Worm (Caenorhabditis elegans) whole organism, L3 larva: Measurements from ENCODE around the gene C16C8.18.

Experiments used
- R02D3.7 ChIP-seq: fragments of 150-350 bp; optimal IDR thresholded peaks from 2 replicates; lab custom pipeline; 2014; ENCODE audit warnings: missing biosample characterization, missing genetic modification characterization
- ZK546.5 ChIP-seq: sonication (generic microtip); optimal IDR thresholded peaks from 2 replicates; lab custom pipeline; 2017; ENCODE audit warnings: missing biosample characterization, missing genetic modification characterization
- aly-2 ChIP-seq: fragments of 150-350 bp; optimal IDR thresholded peaks from 2 replicates; lab custom pipeline; 2014; ENCODE audit warnings: missing biosample characterization, missing genetic modification characterization
- ceh-16 ChIP-seq: sonication (generic microtip); optimal IDR thresholded peaks from 2 replicates; lab custom pipeline; 2017; ENCODE audit warnings: missing biosample characterization, missing genetic modification characterization
- ceh-28 ChIP-seq: fragments of 150-350 bp; optimal IDR thresholded peaks from 2 replicates; lab custom pipeline; 2014; ENCODE audit warnings: missing biosample characterization, missing genetic modification reagents, missing genetic modification characterization
- ceh-9 ChIP-seq: sonication (generic microtip); optimal IDR thresholded peaks from 2 replicates; lab custom pipeline; 2018; ENCODE audit warnings: missing biosample characterization, missing genetic modification characterization
- daf-12 ChIP-seq: fragments of 150-350 bp; optimal IDR thresholded peaks from 2 replicates; lab custom pipeline; 2014; ENCODE audit warnings: missing biosample characterization, missing genetic modification reagents, missing genetic modification characterization
- egl-5 ChIP-seq: fragments of 150-350 bp; optimal IDR thresholded peaks from 2 replicates; lab custom pipeline; 2017; ENCODE audit warnings: missing biosample characterization, missing genetic modification reagents, missing genetic modification characterization, inconsistent platforms
- elt-1 ChIP-seq: fragments of 150-350 bp; optimal IDR thresholded peaks from 2 replicates; lab custom pipeline; 2014; ENCODE audit warnings: missing biosample characterization, missing genetic modification characterization
- elt-2 ChIP-seq: sonication (generic microtip); optimal IDR thresholded peaks from 2 replicates; lab custom pipeline; 2016; ENCODE audit warnings: missing genetic modification reagents, mild to moderate bottlenecking, missing genetic modification characterization, missing compliant biosample characterization
- elt-3 ChIP-seq, 3 experiments: fragments of 150-350 bp in 1 of 3; sonication (generic microtip) in 2 of 3; optimal IDR thresholded peaks; 2 replicates in 2 of 3; 4 replicates in 1 of 3; lab custom pipeline; 2014 to 2017; ENCODE audit warnings: missing biosample characterization in 3 of 3, missing genetic modification characterization in 3 of 3
- fkh-10 ChIP-seq: sonication (generic microtip); optimal IDR thresholded peaks from 2 replicates; lab custom pipeline; 2017; ENCODE audit warnings: missing biosample characterization, missing genetic modification reagents, missing genetic modification characterization
- fos-1 ChIP-seq: fragments of 150-350 bp; optimal IDR thresholded peaks from 2 replicates; lab custom pipeline; 2014; ENCODE audit warnings: missing biosample characterization, missing genetic modification characterization
- hmg-11 ChIP-seq: sonication (generic microtip); optimal IDR thresholded peaks from 2 replicates; lab custom pipeline; 2016; ENCODE audit warnings: missing genetic modification characterization, missing compliant biosample characterization
- jun-1 ChIP-seq: fragments of 150-350 bp; optimal IDR thresholded peaks from 2 replicates; lab custom pipeline; 2014; ENCODE audit warnings: missing biosample characterization, missing genetic modification reagents, missing genetic modification characterization
- lin-15B ChIP-seq: fragments of 150-350 bp; optimal IDR thresholded peaks from 2 replicates; lab custom pipeline; 2014; ENCODE audit warnings: missing biosample characterization, missing genetic modification characterization
- lsy-12 ChIP-seq: sonication (generic microtip); optimal IDR thresholded peaks from 2 replicates; lab custom pipeline; 2016; ENCODE audit warnings: mild to moderate bottlenecking, missing genetic modification characterization, missing compliant biosample characterization
- mdl-1 ChIP-seq: fragments of 150-350 bp; optimal IDR thresholded peaks from 2 replicates; lab custom pipeline; 2014; ENCODE audit warnings: missing biosample characterization, missing genetic modification characterization
- mml-1 ChIP-seq: fragments of 150-350 bp; sonication (generic microtip); optimal IDR thresholded peaks from 3 replicates; lab custom pipeline; 2014; ENCODE audit warnings: missing biosample characterization, missing genetic modification characterization
- nfya-1 ChIP-seq: sonication (generic microtip); optimal IDR thresholded peaks from 2 replicates; lab custom pipeline; 2017; ENCODE audit warnings: missing genetic modification characterization, mild to moderate bottlenecking, missing compliant biosample characterization, antibody characterized with exemption, moderate library complexity; ENCODE audit not compliant: insufficient read depth
- nhr-25 ChIP-seq: sonication (generic microtip); optimal IDR thresholded peaks from 2 replicates; lab custom pipeline; 2017; ENCODE audit warnings: missing biosample characterization, missing genetic modification characterization
- nhr-28 ChIP-seq: fragments of 150-350 bp; optimal IDR thresholded peaks from 2 replicates; lab custom pipeline; 2014; ENCODE audit warnings: missing biosample characterization, missing genetic modification characterization
- nhr-43 ChIP-seq: sonication (generic microtip); optimal IDR thresholded peaks from 2 replicates; lab custom pipeline; 2016; ENCODE audit warnings: mild to moderate bottlenecking, missing genetic modification characterization, missing compliant biosample characterization; ENCODE audit not compliant: poor library complexity, severe bottlenecking
- nhr-67 ChIP-seq: fragments of 150-350 bp; optimal IDR thresholded peaks from 2 replicates; lab custom pipeline; 2014; ENCODE audit warnings: missing biosample characterization, missing genetic modification characterization
- nhr-76 ChIP-seq: fragments of 150-350 bp; sonication (generic microtip); optimal IDR thresholded peaks from 5 replicates; lab custom pipeline; 2014; ENCODE audit warnings: missing biosample characterization, missing genetic modification characterization
- nhr-77 ChIP-seq: fragments of 150-350 bp; optimal IDR thresholded peaks from 2 replicates; lab custom pipeline; 2014; ENCODE audit warnings: missing biosample characterization, missing genetic modification characterization
- pha-4 ChIP-seq: fragments of 150-350 bp; optimal IDR thresholded peaks from 2 replicates; lab custom pipeline; 2014; ENCODE audit warnings: missing biosample characterization, missing genetic modification reagents, missing genetic modification characterization
- pqm-1 ChIP-seq: fragments of 150-350 bp; optimal IDR thresholded peaks from 2 replicates; lab custom pipeline; 2017; ENCODE audit warnings: missing biosample characterization, missing genetic modification characterization, inconsistent platforms
- sea-2 ChIP-seq: fragments of 150-350 bp; sonication (generic microtip); optimal IDR thresholded peaks from 4 replicates; lab custom pipeline; 2014; ENCODE audit warnings: missing biosample characterization, missing genetic modification reagents, missing genetic modification characterization
- skn-1 ChIP-seq: fragments of 150-350 bp; optimal IDR thresholded peaks from 2 replicates; lab custom pipeline; 2014; ENCODE audit warnings: missing biosample characterization, missing genetic modification characterization
- snpc-4 ChIP-seq: fragments of 150-350 bp; optimal IDR thresholded peaks from 2 replicates; lab custom pipeline; 2014; ENCODE audit warnings: missing biosample characterization, missing genetic modification characterization
- tbx-2 ChIP-seq: sonication (generic microtip); optimal IDR thresholded peaks from 2 replicates; lab custom pipeline; 2016; ENCODE audit warnings: mild to moderate bottlenecking, missing genetic modification characterization, missing compliant biosample characterization
- unc-39 ChIP-seq: sonication (generic microtip); optimal IDR thresholded peaks from 4 replicates; lab custom pipeline; 2017; ENCODE audit warnings: missing biosample characterization, missing genetic modification characterization
- unc-62 ChIP-seq: fragments of 150-350 bp; sonication (generic microtip); optimal IDR thresholded peaks from 4 replicates; lab custom pipeline; 2014; ENCODE audit warnings: missing biosample characterization, missing genetic modification reagents, missing genetic modification characterization
- zag-1 ChIP-seq: fragments of 150-350 bp; optimal IDR thresholded peaks from 2 replicates; lab custom pipeline; 2014; ENCODE audit warnings: missing biosample characterization, missing genetic modification characterization
- ztf-11 ChIP-seq: fragments of 150-350 bp; optimal IDR thresholded peaks from 2 replicates; lab custom pipeline; 2014; ENCODE audit warnings: missing biosample characterization, missing genetic modification characterization
- ztf-4 ChIP-seq: fragments of 150-350 bp; optimal IDR thresholded peaks from 2 replicates; lab custom pipeline; 2014; ENCODE audit warnings: missing biosample characterization, missing genetic modification characterization

The C16C8.18 gene

DNA sequence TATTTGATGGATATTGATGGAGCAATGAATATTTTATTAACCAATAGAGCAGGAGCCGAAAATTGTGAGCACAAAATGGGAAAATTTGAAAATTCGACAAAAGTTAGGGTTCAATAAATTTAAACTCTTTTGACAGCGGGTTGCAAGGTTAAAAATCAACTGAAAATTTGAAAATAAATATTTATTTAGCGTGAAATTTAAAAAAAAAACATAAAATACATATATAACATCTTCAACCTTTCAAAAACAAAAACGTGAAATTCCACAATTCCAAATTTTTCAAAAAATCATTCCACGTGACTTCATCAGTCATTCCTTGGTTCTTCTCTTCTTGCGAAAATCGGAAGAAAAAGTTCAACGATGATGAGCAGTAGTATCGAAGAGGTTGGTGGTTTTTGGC, at the start of gene C16C8.18:
TSS of gene C16C8.18 (plus strand) at position 301 of the 400 bp plus-strand sequence.
- TF ChIP-seq nhr-25 (tag; lab: Kevin White, UChicago) = no peak
- no peak for TF ChIP-seq elt-1 (tag; lab: Kevin White, UChicago)
- TF ChIP-seq hmg-11 (tag; lab: Kevin White, UChicago) = no peak
- TF ChIP-seq mml-1 (tag; lab: Kevin White, UChicago) = no peak
- no peak for TF ChIP-seq lin-15B
- TF ChIP-seq elt-3 (tag; optimal IDR thresholded peaks at IDR 0.05; lab: Kevin White, UChicago) = no peak
- no peak for TF ChIP-seq ceh-28
- no peak for TF ChIP-seq skn-1 (tag; lab: Kevin White, UChicago)
- TF ChIP-seq nhr-28 (tag; lab: Kevin White, UChicago) = no peak
- no peak for TF ChIP-seq nhr-77 (tag; lab: Kevin White, UChicago)
- TF ChIP-seq R02D3.7 (tag; lab: Kevin White, UChicago) = no peak
- no peak for TF ChIP-seq unc-62 (GFP tag; lab: Kevin White, UChicago)
- TF ChIP-seq egl-5 (tag; lab: Kevin White, UChicago) = no peak
- TF ChIP-seq ceh-16 (tag; lab: Kevin White, UChicago) = no peak
- TF ChIP-seq pqm-1 (tag; lab: Kevin White, UChicago) = no peak
- TF ChIP-seq daf-12 (tag; lab: Kevin White, UChicago) = no peak
- TF ChIP-seq nhr-76 (tag; lab: Kevin White, UChicago) = no peak
- TF ChIP-seq, all 47 proteins: peak for 0

DNA sequence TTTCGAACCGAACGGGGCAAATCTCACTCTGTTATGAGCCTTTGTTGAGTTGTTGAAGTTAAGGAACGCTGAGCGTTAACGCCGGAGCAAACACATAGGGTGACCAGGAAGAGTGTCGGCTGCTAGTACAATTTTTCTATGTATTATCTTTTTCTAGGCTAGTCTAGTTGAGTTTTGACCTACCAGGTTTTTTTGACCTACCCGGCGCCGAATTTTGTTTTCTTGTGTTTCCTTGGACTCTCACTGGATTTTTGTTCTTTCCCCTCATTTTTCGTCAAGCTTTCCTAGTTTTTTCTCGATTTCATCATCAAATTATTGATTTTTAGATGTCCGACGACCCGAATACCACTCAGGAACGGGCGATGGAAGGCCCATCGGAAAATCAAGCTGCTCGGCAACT, 48.0 kb upstream of the C16C8.18 start, which contains the start of gene T06D4.1:
TSS of gene T06D4.1 (plus strand) at position 321 of the 400 bp plus-strand sequence.
- TF ChIP-seq hmg-11 (tag; lab: Kevin White, UChicago) (no peak), aly-2 (no peak), fkh-10 (GFP tag; lab: Kevin White, UChicago) (no peak), pqm-1 (tag; lab: Kevin White, UChicago) (no peak), zag-1 (tag; lab: Kevin White, UChicago) (no peak), tbx-2 (tag; lab: Kevin White, UChicago) (no peak), snpc-4 (tag; lab: Kevin White, UChicago) (no peak), elt-3 (tag; optimal IDR thresholded peaks at IDR 0.05; lab: Kevin White, UChicago) (no peak), mdl-1 (tag; lab: Kevin White, UChicago) (no peak), ztf-11 (tag; lab: Kevin White, UChicago) (no peak), unc-39 (no peak), unc-62 (GFP tag; lab: Kevin White, UChicago) (no peak), nhr-28 (tag; lab: Kevin White, UChicago) (no peak), nhr-43 (no peak), nhr-67 (tag; lab: Kevin White, UChicago) (no peak)

DNA sequence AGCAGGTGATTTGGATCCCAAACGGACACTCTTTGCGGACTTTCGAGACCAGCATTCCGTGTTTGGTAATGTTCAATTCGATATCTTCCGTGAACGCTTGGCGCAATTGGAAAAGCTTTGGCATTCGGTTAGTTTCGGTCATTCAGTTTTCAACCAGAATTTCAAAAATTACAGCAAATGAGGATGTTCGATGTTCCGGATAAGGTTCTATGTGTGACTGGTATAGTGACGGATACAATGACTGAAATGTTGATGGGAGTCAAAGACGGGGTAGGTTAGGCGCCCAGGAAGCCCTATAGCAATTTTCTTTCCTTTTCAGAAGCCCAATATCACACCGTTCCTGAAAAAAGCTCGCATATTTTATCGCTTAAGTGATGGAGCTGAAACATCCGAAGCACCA, 46.4 kb upstream of the C16C8.18 start:
- no peak for TF ChIP-seq mml-1 (tag; lab: Kevin White, UChicago)
- no peak for TF ChIP-seq unc-62 (GFP tag; lab: Kevin White, UChicago)
- no peak for TF ChIP-seq ZK546.5 (tag; lab: Kevin White, UChicago)
- no peak for TF ChIP-seq nhr-43
- TF ChIP-seq ceh-9 = no peak
- no peak for TF ChIP-seq fos-1
- TF ChIP-seq R02D3.7 (tag; lab: Kevin White, UChicago) = no peak
- TF ChIP-seq nhr-67 (tag; lab: Kevin White, UChicago) = no peak
- TF ChIP-seq elt-3 (tag; optimal IDR thresholded peaks at IDR 0.05; lab: Kevin White, UChicago) = no peak
- TF ChIP-seq elt-2 (tag; lab: Kevin White, UChicago) = no peak
- TF ChIP-seq jun-1 (tag; lab: Kevin White, UChicago) = no peak
- no peak for TF ChIP-seq hmg-11 (tag; lab: Kevin White, UChicago)
- no peak for TF ChIP-seq pha-4 (tag; lab: Kevin White, UChicago)
- no peak for TF ChIP-seq ztf-4 (tag; lab: Kevin White, UChicago)
- TF ChIP-seq nfya-1 (tag; lab: Kevin White, UChicago) = no peak
- no peak for TF ChIP-seq sea-2 (GFP tag; lab: Kevin White, UChicago)
- TF ChIP-seq skn-1 (tag; lab: Kevin White, UChicago) = no peak
- TF ChIP-seq snpc-4 (tag; lab: Kevin White, UChicago) = no peak
- TF ChIP-seq elt-1 (tag; lab: Kevin White, UChicago) = no peak
- TF ChIP-seq lsy-12 (tag; lab: Kevin White, UChicago) = no peak
